Fruit fly (Drosophila melanogaster): Measurements from ENCODE around the gene CG34169.

CG34169 gene

DNA sequence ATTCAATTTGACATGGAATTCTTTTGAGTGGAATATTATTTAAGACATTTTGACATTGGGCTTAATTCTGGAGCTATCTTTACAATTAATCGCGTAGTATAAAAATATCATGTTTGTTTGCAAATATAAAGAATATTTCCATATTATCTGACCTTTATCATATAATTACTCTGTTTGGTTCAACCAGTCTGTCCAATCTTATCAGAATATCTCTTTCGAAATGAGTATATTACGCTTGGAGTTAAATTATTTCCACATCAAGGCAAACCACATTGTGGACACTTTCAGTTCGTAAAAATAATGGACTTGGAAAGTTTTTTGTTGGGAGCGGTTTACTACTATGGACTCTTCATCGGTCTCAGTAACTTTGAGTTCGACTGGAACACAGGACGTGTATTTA, 6.8 kb downstream of the CG34169 start, which contains the start of gene Gr36c:
Gene Gr36c (plus strand): TSS at position 301 of the 400 bp plus-strand sequence.
- TF ChIP-seq CG32121 (GFP tag; IDR thresholded peaks at IDR 0.05) (no peak), CG4496 (GFP tag; IDR thresholded peaks at IDR 0.05) (no peak), CG8301 (tag; optimal IDR thresholded peaks at IDR 0.05) (no peak), D1 (tag; optimal IDR thresholded peaks at IDR 0.05) (no peak), CG15710 (tag; optimal IDR thresholded peaks at IDR 0.05) (no peak), Pif1B (GFP tag; optimal IDR thresholded peaks at IDR 0.05) (no peak), fd96Ca (GFP tag; IDR thresholded peaks at IDR 0.05) (no peak), Snoo (tag; optimal IDR thresholded peaks at IDR 0.05) (no peak), CG9948 (tag; optimal IDR thresholded peaks at IDR 0.05) (no peak), CG12605 (GFP tag; IDR thresholded peaks at IDR 0.05) (no peak), CG8159 (tag; optimal IDR thresholded peaks at IDR 0.05) (no peak), rn (GFP tag; IDR thresholded peaks at IDR 0.05) (no peak)

DNA sequence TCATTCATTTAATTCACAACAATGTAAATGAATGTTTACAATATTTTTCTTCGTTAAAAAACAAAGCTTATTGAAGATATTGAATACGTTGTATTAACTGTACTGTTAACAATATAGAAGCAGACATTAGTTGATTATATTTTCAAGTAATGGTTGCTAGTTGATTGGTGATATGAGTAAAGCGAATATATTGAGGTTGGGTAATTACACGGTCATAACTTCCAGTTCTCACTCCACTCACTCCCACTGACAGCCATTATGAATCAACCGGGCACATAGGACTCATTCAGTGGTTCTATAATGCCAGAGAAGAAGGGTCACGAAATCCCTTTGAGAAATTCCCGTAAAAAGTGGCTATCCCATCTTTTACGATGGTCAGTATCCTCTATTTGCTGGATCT, 8.4 kb downstream of the CG34169 start, which contains the start of gene Grl36a:
Gene Grl36a (plus strand): TSS at position 301 of the 400 bp plus-strand sequence.
- TF ChIP-seq CG8159 (tag; optimal IDR thresholded peaks at IDR 0.05) (no peak), rn (GFP tag; IDR thresholded peaks at IDR 0.05) (no peak), CG34367 (tag; optimal IDR thresholded peaks at IDR 0.05) (no peak), EcR (GFP tag; optimal IDR thresholded peaks at IDR 0.05) (no peak), CG15710 (tag; optimal IDR thresholded peaks at IDR 0.05) (no peak), CG9948 (tag; optimal IDR thresholded peaks at IDR 0.05) (no peak), Ets98B (GFP tag; IDR thresholded peaks at IDR 0.05) (no peak), gl (tag; optimal IDR thresholded peaks at IDR 0.05) (no peak), fd96Ca (GFP tag; IDR thresholded peaks at IDR 0.05) (no peak), CG14655 (GFP tag; optimal IDR thresholded peaks at IDR 0.05) (no peak), CG17806 (tag; optimal IDR thresholded peaks at IDR 0.05) (no peak), CG10348 (GFP tag; IDR thresholded peaks at IDR 0.05) (no peak), CG12605 (GFP tag; IDR thresholded peaks at IDR 0.05) (no peak), Snoo (tag; optimal IDR thresholded peaks at IDR 0.05) (no peak), Pif1A (GFP tag; optimal IDR thresholded peaks at IDR 0.05) (no peak), CG13204 (GFP tag; optimal IDR thresholded peaks at IDR 0.05) (no peak), CG4496 (GFP tag; IDR thresholded peaks at IDR 0.05) (no peak)

DNA sequence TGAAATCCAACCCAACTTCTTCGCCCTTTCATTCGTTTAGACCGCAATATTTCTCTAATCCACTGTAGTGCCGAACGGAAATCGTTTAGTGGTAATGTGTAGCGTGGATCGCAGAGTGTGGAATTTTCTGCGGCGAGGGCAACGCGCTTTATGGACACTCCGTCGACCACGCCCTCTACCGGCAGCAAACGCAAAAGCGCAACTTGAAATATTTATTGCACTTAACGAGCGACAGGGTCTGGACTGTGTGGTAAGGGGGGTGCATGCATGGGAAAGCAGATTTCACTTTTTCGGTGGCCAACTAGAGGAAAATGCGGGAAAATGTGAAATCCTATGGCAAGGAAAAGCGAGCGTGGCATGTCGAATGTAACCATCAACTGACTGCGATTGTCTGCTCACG, 21.9 kb downstream of the CG34169 start:
- TF ChIP-seq Snoo (tag; optimal IDR thresholded peaks at IDR 0.05), result no peak
- TF ChIP-seq Ets98B (GFP tag; IDR thresholded peaks at IDR 0.05), result no peak
- no peak for TF ChIP-seq CG10348 (GFP tag; IDR thresholded peaks at IDR 0.05)
- no peak for TF ChIP-seq CG15710 (tag; optimal IDR thresholded peaks at IDR 0.05)
- no peak for TF ChIP-seq CG32121 (GFP tag; IDR thresholded peaks at IDR 0.05)
- no peak for TF ChIP-seq fd96Ca (GFP tag; IDR thresholded peaks at IDR 0.05)
- TF ChIP-seq CG8301 (tag; optimal IDR thresholded peaks at IDR 0.05), result no peak
- no peak for TF ChIP-seq CG34367 (tag; optimal IDR thresholded peaks at IDR 0.05)
- TF ChIP-seq Pif1B (GFP tag; optimal IDR thresholded peaks at IDR 0.05), result no peak
- no peak for TF ChIP-seq CG9948 (tag; optimal IDR thresholded peaks at IDR 0.05)
- no peak for TF ChIP-seq CG12605 (GFP tag; IDR thresholded peaks at IDR 0.05)
- TF ChIP-seq CG4496 (GFP tag; IDR thresholded peaks at IDR 0.05), result no peak
- no peak for TF ChIP-seq CG13204 (GFP tag; optimal IDR thresholded peaks at IDR 0.05)
- TF ChIP-seq D1 (tag; optimal IDR thresholded peaks at IDR 0.05), result no peak
- TF ChIP-seq rn (GFP tag; IDR thresholded peaks at IDR 0.05), result no peak
- no peak for TF ChIP-seq gl (tag; optimal IDR thresholded peaks at IDR 0.05)

DNA sequence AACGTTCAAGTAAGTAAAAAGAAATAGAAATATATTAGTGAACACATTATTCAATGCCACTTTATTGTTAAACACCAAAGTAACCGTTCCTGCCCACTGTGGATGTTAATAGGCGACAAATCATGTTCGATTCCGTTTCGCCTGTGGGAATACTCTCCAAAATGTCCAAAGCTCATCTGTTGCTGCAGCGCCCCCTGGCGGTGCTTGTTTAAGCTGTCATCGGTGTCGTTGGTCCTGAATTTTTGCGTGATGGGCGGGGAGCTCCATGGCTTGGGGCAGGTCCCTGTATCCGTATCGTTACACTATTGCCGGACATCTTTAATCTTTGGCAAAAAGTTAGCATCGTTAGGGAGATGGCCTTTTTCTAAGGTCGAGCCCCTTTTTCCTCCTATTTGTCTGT, 28.5 kb downstream of the CG34169 start:
- TF ChIP-seq CG14655 (GFP tag; optimal IDR thresholded peaks at IDR 0.05) (no peak), CG15710 (tag; optimal IDR thresholded peaks at IDR 0.05) (no peak), Snoo (tag; optimal IDR thresholded peaks at IDR 0.05) (no peak), fd96Ca (GFP tag; IDR thresholded peaks at IDR 0.05) (no peak), CG10348 (GFP tag; IDR thresholded peaks at IDR 0.05) (no peak), CG13204 (GFP tag; optimal IDR thresholded peaks at IDR 0.05) (no peak), CG32121 (GFP tag; IDR thresholded peaks at IDR 0.05) (no peak), Pif1B (GFP tag; optimal IDR thresholded peaks at IDR 0.05) (no peak), CG9948 (tag; optimal IDR thresholded peaks at IDR 0.05) (no peak), CG8159 (tag; optimal IDR thresholded peaks at IDR 0.05) (no peak), CG17806 (tag; optimal IDR thresholded peaks at IDR 0.05) (no peak)

DNA sequence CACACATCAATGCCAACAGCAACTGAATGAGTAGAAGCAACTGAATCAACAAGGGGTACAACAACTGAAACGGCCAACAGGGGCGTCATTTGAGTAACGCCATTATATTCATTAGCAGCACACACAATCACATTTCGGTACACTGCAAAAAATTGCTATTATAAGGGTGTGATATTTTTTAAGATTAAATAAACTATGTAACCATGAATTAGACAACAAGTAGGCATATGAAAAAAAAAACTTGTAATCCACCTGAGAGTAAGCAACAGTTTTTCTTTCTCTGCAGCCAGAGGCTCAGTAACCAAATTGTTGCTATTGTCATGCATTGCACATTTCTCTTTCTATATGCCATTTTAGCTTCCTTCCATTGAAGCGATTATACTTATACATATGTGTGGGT, 30.6 kb downstream of the CG34169 start:
- no peak for TF ChIP-seq Snoo (tag; optimal IDR thresholded peaks at IDR 0.05)
- no peak for TF ChIP-seq CG13204 (GFP tag; optimal IDR thresholded peaks at IDR 0.05)
- no peak for TF ChIP-seq fd96Ca (GFP tag; IDR thresholded peaks at IDR 0.05)
- TF ChIP-seq rn (GFP tag; IDR thresholded peaks at IDR 0.05), result no peak
- no peak for TF ChIP-seq CG32121 (GFP tag; IDR thresholded peaks at IDR 0.05)
- no peak for TF ChIP-seq Pif1B (GFP tag; optimal IDR thresholded peaks at IDR 0.05)
- TF ChIP-seq CG14655 (GFP tag; optimal IDR thresholded peaks at IDR 0.05), result no peak
- no peak for TF ChIP-seq gl (tag; optimal IDR thresholded peaks at IDR 0.05)
- TF ChIP-seq CG9948 (tag; optimal IDR thresholded peaks at IDR 0.05), result no peak
- TF ChIP-seq Pif1A (GFP tag; optimal IDR thresholded peaks at IDR 0.05), result no peak
- no peak for TF ChIP-seq CG12605 (GFP tag; IDR thresholded peaks at IDR 0.05)
- TF ChIP-seq CG4496 (GFP tag; IDR thresholded peaks at IDR 0.05), result no peak
- TF ChIP-seq CG34367 (tag; optimal IDR thresholded peaks at IDR 0.05), result no peak

DNA sequence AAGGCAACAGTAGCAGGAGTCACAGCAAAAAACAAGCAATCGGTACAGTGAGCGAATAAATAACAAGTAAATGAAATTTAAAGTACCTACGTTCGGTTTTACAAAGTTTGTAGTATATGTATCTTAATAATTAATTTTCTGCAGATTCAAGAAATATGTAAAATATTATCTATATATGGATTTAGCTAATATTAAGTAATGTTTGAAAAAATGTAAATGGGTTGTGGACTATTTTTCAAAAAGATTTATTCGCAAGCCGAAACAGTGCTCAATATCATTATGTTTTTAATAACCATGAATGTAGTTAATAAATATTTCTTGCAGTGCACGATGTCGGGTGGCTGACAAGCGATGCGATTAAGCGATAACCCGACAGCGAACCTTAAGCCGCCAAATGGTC, 33.8 kb downstream of the CG34169 start:
- TF ChIP-seq gl (tag; optimal IDR thresholded peaks at IDR 0.05) (no peak), CG8159 (tag; optimal IDR thresholded peaks at IDR 0.05) (peak; percentile 45), Pif1A (GFP tag; optimal IDR thresholded peaks at IDR 0.05) (no peak), CG9948 (tag; optimal IDR thresholded peaks at IDR 0.05) (peak; percentile 14), CG17806 (tag; optimal IDR thresholded peaks at IDR 0.05) (no peak), Pif1B (GFP tag; optimal IDR thresholded peaks at IDR 0.05) (no peak), CG32121 (GFP tag; IDR thresholded peaks at IDR 0.05) (no peak), CG4496 (GFP tag; IDR thresholded peaks at IDR 0.05) (no peak), CG12605 (GFP tag; IDR thresholded peaks at IDR 0.05) (no peak), CG8301 (tag; optimal IDR thresholded peaks at IDR 0.05) (no peak), CG15710 (tag; optimal IDR thresholded peaks at IDR 0.05) (peak; percentile 16), CG10348 (GFP tag; IDR thresholded peaks at IDR 0.05) (no peak), rn (GFP tag; IDR thresholded peaks at IDR 0.05) (no peak), D1 (tag; optimal IDR thresholded peaks at IDR 0.05) (no peak), CG34367 (tag; optimal IDR thresholded peaks at IDR 0.05) (peak; percentile 2)
